Worm (Caenorhabditis elegans): ENCODE results near the gene R13D7.2.

DNA sequence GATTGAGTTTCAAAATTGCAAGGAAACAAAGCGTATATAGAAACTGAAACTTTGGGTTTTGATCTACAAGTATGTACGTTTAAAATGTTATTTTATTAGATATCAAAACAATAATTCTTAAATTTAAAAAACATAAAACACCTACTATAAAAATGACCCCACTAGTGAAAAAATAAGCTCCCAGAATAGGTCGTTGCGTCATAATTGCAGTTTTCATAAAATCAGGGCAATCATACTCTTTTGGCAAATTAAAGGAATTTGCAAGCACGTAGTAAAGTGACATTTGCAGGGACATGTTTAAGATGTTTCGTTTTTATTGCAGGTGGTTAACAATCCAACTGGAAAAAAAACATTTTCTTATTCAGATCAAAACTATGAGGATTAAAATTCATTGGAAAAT, 1.2 kb upstream of the R13D7.2 start, which contains the start of gene srt-6:
- TF ChIP-seq snpc-1.1 (tag; optimal IDR thresholded peaks at IDR 0.05; ENCODE audit: insufficient read depth) (no peak), dpl-1 (GFP tag; optimal IDR thresholded peaks at IDR 0.05) (no peak), attf-6 (GFP tag; IDR thresholded peaks at IDR 0.05) (no peak)

All from whole organism, young adult.